Worm (Caenorhabditis elegans): ENCODE results near the gene Y38H8A.12.

The Y38H8A.12 gene

DNA sequence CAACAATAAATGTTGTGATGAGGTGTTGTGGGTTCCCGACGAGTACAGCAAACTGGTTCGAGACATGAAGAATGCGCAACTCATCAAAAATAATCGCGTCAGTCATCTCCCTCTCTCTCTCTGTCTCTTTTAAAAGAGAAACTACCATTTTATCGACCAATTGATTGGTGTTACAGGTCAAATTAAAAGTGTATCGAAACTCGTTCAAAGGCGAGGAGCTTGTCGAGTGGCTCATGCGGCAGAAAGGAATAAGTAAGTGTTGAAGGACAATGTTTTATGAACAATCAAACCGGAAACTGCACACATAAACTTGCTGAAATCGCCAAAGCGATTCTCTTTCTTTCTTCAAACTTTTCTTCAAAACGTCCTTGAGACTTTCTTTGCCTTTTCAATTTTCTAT lies 32.9 kb upstream of the Y38H8A.12 start:
- no peak for TF ChIP-seq nhr-76 (tag; optimal IDR thresholded peaks at IDR 0.05)
- no peak for TF ChIP-seq flh-1 (GFP tag; optimal IDR thresholded peaks at IDR 0.05)
- no peak for TF ChIP-seq ceh-39 (tag; optimal IDR thresholded peaks at IDR 0.05)
- TF ChIP-seq hlh-1 (tag; optimal IDR thresholded peaks at IDR 0.05) = no peak
- no peak for TF ChIP-seq M03D4.4 (tag; optimal IDR thresholded peaks at IDR 0.05)
- no peak for TF ChIP-seq ceh-83 (GFP tag; optimal IDR thresholded peaks at IDR 0.05)
- no peak for TF ChIP-seq ham-2 (GFP tag; optimal IDR thresholded peaks at IDR 0.05)
- TF ChIP-seq elt-3 (tag; optimal IDR thresholded peaks at IDR 0.05) = no peak
- TF ChIP-seq mls-2 (tag; optimal IDR thresholded peaks at IDR 0.05) = no peak
- no peak for TF ChIP-seq ceh-43 (GFP tag; optimal IDR thresholded peaks at IDR 0.05)
- TF ChIP-seq mep-1 (tag; optimal IDR thresholded peaks at IDR 0.05) = no peak
- no peak for TF ChIP-seq unc-39 (tag; optimal IDR thresholded peaks at IDR 0.05)
- TF ChIP-seq pha-4 (tag; optimal IDR thresholded peaks at IDR 0.05) = no peak
- TF ChIP-seq lsy-2 (tag; optimal IDR thresholded peaks at IDR 0.05) = no peak
- TF ChIP-seq cnd-1 (tag; optimal IDR thresholded peaks at IDR 0.05) = no peak
- TF ChIP-seq lin-32 (GFP tag; optimal IDR thresholded peaks at IDR 0.05) = no peak
- no peak for TF ChIP-seq bed-3 (GFP tag; optimal IDR thresholded peaks at IDR 0.05)
- TF ChIP-seq nhr-12 (tag; optimal IDR thresholded peaks at IDR 0.05) = no peak

ce11 chrIV:13492271-13492670 lies 31.5 kb upstream of the Y38H8A.12 start, which contains the start of gene Y45F10A.7:
Y45F10A.7 (plus strand) TSS chrIV:13492571.
- no peak for TF ChIP-seq mab-5 (tag; optimal IDR thresholded peaks at IDR 0.05)
- no peak for TF ChIP-seq ceh-39 (tag; optimal IDR thresholded peaks at IDR 0.05)
- TF ChIP-seq nhr-12 (tag; optimal IDR thresholded peaks at IDR 0.05) = no peak

ce11 chrIV:13487596-13487995 lies 26.8 kb upstream of the Y38H8A.12 start:
- TF ChIP-seq lin-32 (GFP tag; optimal IDR thresholded peaks at IDR 0.05) (no peak), bed-3 (GFP tag; optimal IDR thresholded peaks at IDR 0.05) (no peak), sptf-1 (tag; optimal IDR thresholded peaks at IDR 0.05) (no peak), ceh-43 (GFP tag; optimal IDR thresholded peaks at IDR 0.05) (no peak), mls-2 (tag; optimal IDR thresholded peaks at IDR 0.05) (no peak), nhr-28 (tag; optimal IDR thresholded peaks at IDR 0.05) (no peak)

DNA sequence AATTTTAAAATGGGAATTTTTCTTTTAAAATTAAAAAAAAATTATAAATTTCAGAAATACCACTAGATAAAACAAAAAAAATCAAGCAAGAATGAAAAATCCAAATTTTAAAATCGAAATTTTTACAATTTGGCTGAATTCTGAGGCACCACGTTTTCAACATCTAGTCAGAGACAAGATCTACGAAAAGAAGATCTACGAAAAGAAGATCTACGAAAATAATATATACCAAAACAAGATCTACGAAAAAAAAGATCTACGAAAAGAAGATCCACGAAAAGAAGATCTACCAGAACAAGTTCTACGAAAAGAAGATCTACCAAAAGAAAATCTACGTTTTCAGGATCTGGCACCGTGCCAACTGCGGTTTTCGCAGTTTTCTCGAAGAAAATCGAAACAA lies 26.2 kb upstream of the Y38H8A.12 start:
- TF ChIP-seq unc-62 (GFP tag; optimal IDR thresholded peaks at IDR 0.05) (no peak), snpc-4 (tag; optimal IDR thresholded peaks at IDR 0.05) (no peak), lin-32 (GFP tag; optimal IDR thresholded peaks at IDR 0.05) (no peak), ceh-43 (GFP tag; optimal IDR thresholded peaks at IDR 0.05) (no peak)

- TF ChIP-seq unc-120 (tag; optimal IDR thresholded peaks at IDR 0.05; ENCODE audit: poor library complexity, severe bottlenecking) = no peak
- no peak for TF ChIP-seq lin-13 (tag; optimal IDR thresholded peaks at IDR 0.05)
- no peak for TF ChIP-seq lsy-2 (tag; optimal IDR thresholded peaks at IDR 0.05)
- TF ChIP-seq nhr-12 (tag; optimal IDR thresholded peaks at IDR 0.05) = no peak
- TF ChIP-seq hlh-1 (tag; optimal IDR thresholded peaks at IDR 0.05) = no peak
- TF ChIP-seq pha-4 (tag; optimal IDR thresholded peaks at IDR 0.05) = no peak
- no peak for TF ChIP-seq lin-32 (GFP tag; optimal IDR thresholded peaks at IDR 0.05)
- no peak for TF ChIP-seq mls-2 (tag; optimal IDR thresholded peaks at IDR 0.05)
- TF ChIP-seq elt-3 (tag; optimal IDR thresholded peaks at IDR 0.05) = no peak
- no peak for TF ChIP-seq drap-1 (GFP tag; optimal IDR thresholded peaks at IDR 0.05)
- TF ChIP-seq ces-1 (GFP tag; optimal IDR thresholded peaks at IDR 0.05) = no peak
- no peak for TF ChIP-seq bed-3 (GFP tag; optimal IDR thresholded peaks at IDR 0.05)
- no peak for TF ChIP-seq mep-1 (tag; optimal IDR thresholded peaks at IDR 0.05)
- TF ChIP-seq M03D4.4 (tag; optimal IDR thresholded peaks at IDR 0.05) = no peak
- no peak for TF ChIP-seq unc-62 (GFP tag; optimal IDR thresholded peaks at IDR 0.05)
- no peak for TF ChIP-seq nhr-2 (tag; optimal IDR thresholded peaks at IDR 0.05)
- no peak for TF ChIP-seq ztf-11 (tag; optimal IDR thresholded peaks at IDR 0.05)
- no peak for TF ChIP-seq elt-1 (tag; optimal IDR thresholded peaks at IDR 0.05; ENCODE audit: borderline replicate concordance, insufficient read depth)
These were observed 22.8 kb upstream of the Y38H8A.12 start for ce11 chrIV:13483596-13483995.

DNA sequence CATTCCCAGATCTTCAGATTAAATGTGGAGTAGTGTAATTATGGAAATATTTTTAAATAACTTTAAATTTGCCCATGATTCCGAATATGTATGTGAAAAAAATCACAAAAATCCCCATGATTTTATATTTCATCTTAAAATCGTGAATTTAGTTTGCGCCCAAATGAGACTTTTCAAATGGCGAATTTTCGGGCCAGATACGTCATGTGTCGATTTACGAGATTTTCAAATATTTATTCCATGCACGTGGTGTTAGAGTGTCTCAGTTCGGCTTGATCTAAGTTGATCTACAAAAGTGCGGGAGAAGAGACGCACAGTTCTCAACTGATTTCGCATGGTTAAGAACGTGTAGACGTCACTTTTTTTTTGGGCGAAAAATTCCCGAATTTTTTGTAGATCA lies 21.7 kb upstream of the Y38H8A.12 start, which contains the start of gene Y38H8A.1:
TSS of gene Y38H8A.1 (plus strand) at position 301 of the 400 bp plus-strand sequence.
- TF ChIP-seq blmp-1 (tag; optimal IDR thresholded peaks at IDR 0.05) (no peak), elt-3 (tag; optimal IDR thresholded peaks at IDR 0.05) (no peak)
